Fruit fly (Drosophila melanogaster) whole organism, embryonic: ENCODE measurements around the gene CG34288.

Experiments
- Ada2b ChIP-seq: fragments of 200-800 bp; sonication (Bioruptor generic); IDR thresholded peaks from 2 replicates; pipeline ENCODE4 v1.3.6; 2022; ENCODE audit warnings: missing biosample characterization, missing genetic modification characterization
- B-H2 ChIP-seq: fragments of 200-800 bp; sonication (Bioruptor generic); optimal IDR thresholded peaks from 2 replicates; lab custom pipeline; 2018; ENCODE audit warnings: missing biosample characterization, mild to moderate bottlenecking, missing genetic modification characterization
- Bgb ChIP-seq: fragments of 200-800 bp; sonication (Bioruptor generic); IDR thresholded peaks from 2 replicates; pipeline ENCODE4 v1.3.6; 2022; ENCODE audit warnings: missing biosample characterization, missing genetic modification characterization; ENCODE audit not compliant: partially characterized antibody
- CG11398 ChIP-seq: fragments of 200-800 bp; sonication (Bioruptor generic); optimal IDR thresholded peaks from 2 replicates; lab custom pipeline; 2016; ENCODE audit warnings: missing biosample characterization, missing genetic modification characterization
- CG11456 ChIP-seq: fragments of 200-800 bp; sonication (Bioruptor generic); IDR thresholded peaks from 3 replicates; pipeline ENCODE4 v1.3.6; 2022; ENCODE audit warnings: missing biosample characterization, missing genetic modification characterization
- CG12071 ChIP-seq: fragments of 200-800 bp; sonication (Bioruptor generic); optimal IDR thresholded peaks from 3 replicates; lab custom pipeline; 2018; ENCODE audit warnings: missing biosample characterization, mild to moderate bottlenecking, missing genetic modification characterization
- CG12104 ChIP-seq: fragments of 200-800 bp; sonication (Bioruptor generic); optimal IDR thresholded peaks from 3 replicates; lab custom pipeline; 2016; ENCODE audit warnings: missing biosample characterization, missing genetic modification characterization
- CG13123 ChIP-seq: fragments of 200-800 bp; sonication (Bioruptor generic); optimal IDR thresholded peaks from 2 replicates; lab custom pipeline; 2016; ENCODE audit warnings: missing biosample characterization, missing genetic modification characterization
- CG13894 ChIP-seq: fragments of 200-800 bp; sonication (Bioruptor generic); optimal IDR thresholded peaks from 3 replicates; lab custom pipeline; 2018; ENCODE audit warnings: missing biosample characterization, mild to moderate bottlenecking, missing genetic modification characterization, moderate library complexity
- CG15073 ChIP-seq: fragments of 200-800 bp; sonication (Bioruptor generic); optimal IDR thresholded peaks from 2 replicates; lab custom pipeline; 2016; ENCODE audit warnings: missing biosample characterization, missing genetic modification characterization
- CG15696 ChIP-seq: fragments of 200-800 bp; sonication (Bioruptor generic); optimal IDR thresholded peaks from 2 replicates; lab custom pipeline; 2019; ENCODE audit warnings: missing biosample characterization, mild to moderate bottlenecking, missing genetic modification characterization, moderate library complexity
- CG17361 ChIP-seq: fragments of 200-800 bp; sonication (Bioruptor generic); IDR thresholded peaks from 3 replicates; pipeline ENCODE4 v1.3.6; 2022; ENCODE audit warnings: missing biosample characterization, missing genetic modification characterization
- CG17802 ChIP-seq: fragments of 200-800 bp; sonication (Bioruptor generic); optimal IDR thresholded peaks from 2 replicates; lab custom pipeline; 2018; ENCODE audit warnings: missing biosample characterization, mild to moderate bottlenecking, missing genetic modification characterization, moderate library complexity
- CG18476 ChIP-seq: fragments of 200-800 bp; sonication (Bioruptor generic); optimal IDR thresholded peaks from 2 replicates; lab custom pipeline; 2016; ENCODE audit warnings: missing biosample characterization, mild to moderate bottlenecking, missing genetic modification characterization
- CG2116 ChIP-seq: fragments of 200-800 bp; sonication (Bioruptor generic); optimal IDR thresholded peaks from 3 replicates; lab custom pipeline; 2018; ENCODE audit warnings: missing biosample characterization, mild to moderate bottlenecking, missing genetic modification characterization
- CG31224 ChIP-seq: fragments of 200-800 bp; sonication (Bioruptor generic); IDR thresholded peaks from 2 replicates; pipeline ENCODE4 v1.3.6; 2022; ENCODE audit warnings: missing biosample characterization, missing genetic modification characterization
- CG3838 ChIP-seq: fragments of 200-800 bp; sonication (Bioruptor generic); optimal IDR thresholded peaks from 3 replicates; lab custom pipeline; 2016; ENCODE audit warnings: missing biosample characterization, missing genetic modification characterization
- CG3847 ChIP-seq: fragments of 200-800 bp; sonication (Bioruptor generic); IDR thresholded peaks from 2 replicates; pipeline ENCODE4 v1.3.6; 2022; ENCODE audit warnings: missing biosample characterization, missing genetic modification characterization
- Camta ChIP-seq: fragments of 200-800 bp; sonication (Bioruptor generic); optimal IDR thresholded peaks from 2 replicates; lab custom pipeline; 2016; ENCODE audit warnings: missing biosample characterization, missing genetic modification characterization
- Dip2 ChIP-seq: fragments of 200-800 bp; sonication (Bioruptor generic); IDR thresholded peaks from 2 replicates; pipeline ENCODE4 v1.3.6; 2022; ENCODE audit warnings: missing biosample characterization, missing genetic modification characterization
- Doc2 ChIP-seq: fragments of 200-800 bp; sonication (Bioruptor generic); IDR thresholded peaks from 2 replicates; pipeline ENCODE4 v1.3.6; 2022; ENCODE audit warnings: missing biosample characterization, missing genetic modification characterization
- Eip74EF ChIP-seq, 2 experiments: fragments of 200-800 bp in 1 of 2; fragments of >200 bp in 1 of 2; sonication (Bioruptor generic) in 1 of 2; optimal IDR thresholded peaks; 2 replicates each; lab custom pipeline; 2017 to 2019; ENCODE audit warnings: missing biosample characterization in 2 of 2, missing genetic modification characterization in 2 of 2, mild to moderate bottlenecking in 1 of 2, moderate library complexity in 1 of 2
- Elba2 ChIP-seq: fragments of 200-800 bp; sonication (Bioruptor generic); optimal IDR thresholded peaks from 3 replicates; lab custom pipeline; 2016; ENCODE audit warnings: missing biosample characterization, missing genetic modification characterization
- H2.0 ChIP-seq: fragments of 200-800 bp; sonication (Bioruptor generic); IDR thresholded peaks from 2 replicates; pipeline ENCODE4 v1.3.6; 2022; ENCODE audit warnings: missing biosample characterization, missing genetic modification characterization
- Hey ChIP-seq: fragments of 200-800 bp; sonication (Bioruptor generic); optimal IDR thresholded peaks from 3 replicates; lab custom pipeline; 2018; ENCODE audit warnings: missing biosample characterization, mild to moderate bottlenecking, missing genetic modification characterization
- HmgZ ChIP-seq: fragments of 200-800 bp; sonication (Bioruptor generic); optimal IDR thresholded peaks from 2 replicates; lab custom pipeline; 2018; ENCODE audit warnings: missing biosample characterization, mild to moderate bottlenecking, missing genetic modification characterization
- NC2α ChIP-seq: fragments of 200-800 bp; sonication (Bioruptor generic); optimal IDR thresholded peaks from 2 replicates; lab custom pipeline; 2016; ENCODE audit warnings: missing biosample characterization, missing genetic modification characterization
- Oaz ChIP-seq: fragments of 200-800 bp; sonication (Bioruptor generic); IDR thresholded peaks from 2 replicates; pipeline ENCODE4 v1.3.6; 2022; ENCODE audit warnings: missing biosample characterization, missing genetic modification characterization
- Rfx ChIP-seq: fragments of 200-800 bp; sonication (Bioruptor generic); IDR thresholded peaks from 2 replicates; pipeline ENCODE4 v1.3.6; 2022; ENCODE audit warnings: missing biosample characterization, missing genetic modification characterization
- Rx ChIP-seq: fragments of 200-800 bp; sonication (Bioruptor generic); IDR thresholded peaks from 2 replicates; pipeline ENCODE4 v1.3.6; 2022; ENCODE audit warnings: missing biosample characterization, missing genetic modification characterization
- Sin3A ChIP-seq: fragments of >200 bp; optimal IDR thresholded peaks from 2 replicates; lab custom pipeline; 2018
- Trl ChIP-seq, 3 experiments: fragments of >200 bp in 2 of 3; fragments of 200-800 bp in 1 of 3; sonication (Bioruptor generic) in 1 of 3; optimal IDR thresholded peaks; 2 replicates in 1 of 3; 3 replicates in 2 of 3; lab custom pipeline; 2016 to 2017; ENCODE audit warnings: missing biosample characterization in 1 of 3, missing genetic modification characterization in 1 of 3
- al ChIP-seq: fragments of 200-800 bp; sonication (Bioruptor generic); IDR thresholded peaks from 2 replicates; pipeline ENCODE4 v1.3.6; 2022; ENCODE audit warnings: missing biosample characterization, missing genetic modification characterization
- ara ChIP-seq: fragments of 200-800 bp; sonication (Bioruptor generic); IDR thresholded peaks from 2 replicates; pipeline ENCODE4 v1.3.6; 2022; ENCODE audit warnings: missing biosample characterization, missing genetic modification characterization
- br ChIP-seq: fragments of >200 bp; optimal IDR thresholded peaks from 2 replicates; lab custom pipeline; 2017
- cg ChIP-seq: fragments of 200-800 bp; sonication (Bioruptor generic); optimal IDR thresholded peaks from 3 replicates; lab custom pipeline; 2019; ENCODE audit warnings: missing biosample characterization, mild to moderate bottlenecking, missing genetic modification characterization, moderate library complexity
- chn ChIP-seq: fragments of 200-800 bp; sonication (Bioruptor generic); optimal IDR thresholded peaks from 2 replicates; lab custom pipeline; 2016; ENCODE audit warnings: missing biosample characterization, missing genetic modification characterization
- dimm ChIP-seq: fragments of 200-800 bp; sonication (Bioruptor generic); IDR thresholded peaks from 2 replicates; pipeline ENCODE4 v1.3.6; 2022; ENCODE audit warnings: missing biosample characterization, missing genetic modification characterization
- dm ChIP-seq: fragments of 200-800 bp; sonication (Bioruptor generic); optimal IDR thresholded peaks from 3 replicates; lab custom pipeline; 2016; ENCODE audit warnings: missing biosample characterization, missing genetic modification characterization
- esg ChIP-seq: fragments of 200-800 bp; sonication (Bioruptor generic); conservative IDR thresholded peaks from 2 replicates; pipeline ENCODE4 v1.3.6; 2022; ENCODE audit warnings: missing biosample characterization, missing genetic modification characterization
- hb ChIP-seq: fragments of 200-800 bp; sonication (Bioruptor generic); IDR thresholded peaks from 3 replicates; pipeline ENCODE4 v1.3.6; 2022; ENCODE audit warnings: missing biosample characterization, missing genetic modification characterization; ENCODE audit not compliant: partially characterized antibody
- maf-S ChIP-seq: fragments of 200-800 bp; sonication (Bioruptor generic); optimal IDR thresholded peaks from 2 replicates; lab custom pipeline; 2016; ENCODE audit warnings: missing biosample characterization, missing genetic modification characterization
- mam ChIP-seq: fragments of 200-800 bp; sonication (Bioruptor generic); optimal IDR thresholded peaks from 3 replicates; lab custom pipeline; 2016; ENCODE audit warnings: missing biosample characterization, missing genetic modification characterization
- nerfin-2 ChIP-seq: fragments of 200-800 bp; sonication (Bioruptor generic); IDR thresholded peaks from 2 replicates; pipeline ENCODE4 v1.3.6; 2022; ENCODE audit warnings: missing biosample characterization, missing genetic modification characterization; ENCODE audit not compliant: partially characterized antibody
- oc ChIP-seq: fragments of 200-800 bp; sonication (Bioruptor generic); optimal IDR thresholded peaks from 2 replicates; lab custom pipeline; 2018; ENCODE audit warnings: missing biosample characterization, mild to moderate bottlenecking, missing genetic modification characterization, moderate library complexity
- onecut ChIP-seq: fragments of 200-800 bp; sonication (Bioruptor generic); IDR thresholded peaks from 2 replicates; pipeline ENCODE4 v1.3.6; 2022; ENCODE audit warnings: missing biosample characterization, missing genetic modification characterization
- pfk ChIP-seq: fragments of 200-800 bp; sonication (Bioruptor generic); optimal IDR thresholded peaks from 2 replicates; lab custom pipeline; 2018; ENCODE audit warnings: missing biosample characterization, mild to moderate bottlenecking, missing genetic modification characterization, moderate library complexity
- pita ChIP-seq: fragments of 200-800 bp; sonication (Bioruptor generic); optimal IDR thresholded peaks from 2 replicates; lab custom pipeline; 2017; ENCODE audit warnings: missing biosample characterization, mild to moderate bottlenecking, missing genetic modification characterization
- psq ChIP-seq: fragments of 200-800 bp; sonication (Bioruptor generic); optimal IDR thresholded peaks from 2 replicates; lab custom pipeline; 2017; ENCODE audit warnings: missing biosample characterization, missing genetic modification characterization
- sd ChIP-seq: fragments of 200-800 bp; sonication (Bioruptor generic); optimal IDR thresholded peaks from 3 replicates; lab custom pipeline; 2018; ENCODE audit warnings: missing biosample characterization, mild to moderate bottlenecking, missing genetic modification characterization, moderate library complexity
- sima ChIP-seq: fragments of 200-800 bp; sonication (Bioruptor generic); optimal IDR thresholded peaks from 2 replicates; lab custom pipeline; 2016; ENCODE audit warnings: missing biosample characterization, missing genetic modification characterization
- trem ChIP-seq: fragments of 200-800 bp; optimal IDR thresholded peaks from 3 replicates; lab custom pipeline; 2019; ENCODE audit warnings: missing biosample characterization, mild to moderate bottlenecking, missing genetic modification characterization, moderate library complexity

The CG34288 gene

DNA sequence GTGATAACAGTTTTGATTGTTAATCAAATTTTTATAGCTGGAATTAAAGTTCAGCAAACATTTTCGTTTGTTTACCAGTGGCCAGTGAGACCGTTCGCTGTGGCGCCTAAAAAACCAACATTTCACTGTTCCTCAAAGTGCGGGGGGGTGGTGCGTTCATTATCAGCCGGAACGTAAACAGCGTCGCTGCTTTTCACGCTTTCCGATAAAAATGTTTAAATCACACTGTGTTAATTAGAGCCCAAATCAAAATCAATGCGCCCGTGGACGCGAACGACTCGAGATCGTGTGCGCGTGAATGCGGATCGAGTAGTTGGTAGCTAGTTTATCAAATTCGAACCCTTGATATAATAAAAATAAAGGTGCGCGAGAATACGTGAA lies 801 bp upstream of the CG34288 start, which contains the start of gene CG34376 (continued):
- TF ChIP-seq CG15073, result no peak
- peak; percentile 25 for TF ChIP-seq pfk (GFP tag; lab: Kevin White, UChicago)
- no peak for TF ChIP-seq Dip2 (GFP tag; lab: Robert Waterston, UW)
- TF ChIP-seq Eip74EF (GFP tag; optimal IDR thresholded peaks at IDR 0.05; lab: Kevin White, UChicago), result no peak
- peak; percentile 66; the same call in 2 of the 3 replicates for TF ChIP-seq CG11456 (GFP tag; lab: Robert Waterston, UW)
- peak; percentile 28 for TF ChIP-seq B-H2 (GFP tag; lab: Kevin White, UChicago)
- no peak for TF ChIP-seq chn (GFP tag; lab: Kevin White, UChicago)
- TF ChIP-seq Bgb (GFP tag; lab: Robert Waterston, UW), result peak; percentile 36; the same call in 1 of the 2 replicates
- no peak for TF ChIP-seq Elba2 (GFP tag; lab: Kevin White, UChicago)
- TF ChIP-seq dm, result no peak
- no peak for TF ChIP-seq nerfin-2
- TF ChIP-seq CG2116 (GFP tag; lab: Kevin White, UChicago), result peak; percentile 74
- peak; percentile 89 for TF ChIP-seq sd (tag; lab: Kevin White, UChicago)
- peak; percentile 47; the same call in 1 of the 2 replicates for TF ChIP-seq H2.0
- peak; percentile 85 for TF ChIP-seq psq (GFP tag; lab: Kevin White, UChicago)
- no peak for TF ChIP-seq Hey
- no peak for TF ChIP-seq sima (GFP tag; lab: Kevin White, UChicago)
- TF ChIP-seq CG17361 (GFP tag; lab: Robert Waterston, UW), result peak; percentile 68; the same call in 1 of the 3 replicates
- TF ChIP-seq esg (GFP tag; lab: Robert Waterston, UW), result 0 out of 2 replicates have a peak, but pooled peaks have one; percentile 7
- peak; percentile 5; the same call in 1 of the 2 replicates for TF ChIP-seq CG31224 (GFP tag; lab: Robert Waterston, UW)
- TF ChIP-seq Sin3A (lab: Kevin White, UChicago), result peak; percentile 32
- TF ChIP-seq CG15696 (tag; lab: Kevin White, UChicago), result no peak
- no peak for TF ChIP-seq maf-S (GFP tag; lab: Kevin White, UChicago)
- TF ChIP-seq al (GFP tag; lab: Robert Waterston, UW), result no peak; the same call in 1 of the 2 replicates
- TF ChIP-seq CG18476 (GFP tag; lab: Kevin White, UChicago), result no peak
- peak; percentile 2 for TF ChIP-seq CG12104 (GFP tag; lab: Kevin White, UChicago)
- TF ChIP-seq ara (GFP tag; lab: Robert Waterston, UW), result peak; percentile 51
- TF ChIP-seq CG13894, result no peak
- no peak for TF ChIP-seq pita (GFP tag; lab: Kevin White, UChicago)
- peak; percentile 10 for TF ChIP-seq mam (GFP tag; lab: Kevin White, UChicago)
- TF ChIP-seq CG17802, result no peak
- TF ChIP-seq Rfx (GFP tag; lab: Robert Waterston, UW), result peak; percentile 62
- TF ChIP-seq dimm (GFP tag; lab: Robert Waterston, UW), result no peak
- peak; percentile 50 for TF ChIP-seq onecut (GFP tag; lab: Robert Waterston, UW)
- peak; percentile 14 for TF ChIP-seq CG3838 (GFP tag; lab: Kevin White, UChicago)
- no peak for TF ChIP-seq CG11398 (GFP tag; lab: Kevin White, UChicago)
- TF ChIP-seq Rx, result no peak
- no peak for TF ChIP-seq br
- TF ChIP-seq HmgZ (tag; lab: Kevin White, UChicago), result peak; percentile 39
- peak; percentile 3 for TF ChIP-seq CG12071
- no peak for TF ChIP-seq Doc2 (GFP tag; lab: Robert Waterston, UW)
- peak; percentile 38 for TF ChIP-seq CG3847 (GFP tag; lab: Robert Waterston, UW)
- TF ChIP-seq NC2α, result no peak
- no peak for TF ChIP-seq hb (GFP tag; lab: Robert Waterston, UW)
- no peak for TF ChIP-seq cg
- TF ChIP-seq Camta (GFP tag; lab: Kevin White, UChicago), result no peak
- peak; percentile 57 for TF ChIP-seq trem
- no peak for TF ChIP-seq Trl (optimal IDR thresholded peaks at IDR 0.05; lab: Kevin White, UChicago)
- peak; percentile 13 for TF ChIP-seq Trl (GFP tag; optimal IDR thresholded peaks at IDR 0.05; lab: Kevin White, UChicago)
- no peak for TF ChIP-seq Oaz (GFP tag; lab: Robert Waterston, UW)
- TF ChIP-seq oc, result peak; percentile 21
- TF ChIP-seq Ada2b (GFP tag; lab: Robert Waterston, UW), result peak; percentile 48
- no peak for TF ChIP-seq CG13123 (GFP tag; lab: Kevin White, UChicago)
